Worm (Caenorhabditis elegans): ENCODE measurements around the gene taf-3.

DNA sequence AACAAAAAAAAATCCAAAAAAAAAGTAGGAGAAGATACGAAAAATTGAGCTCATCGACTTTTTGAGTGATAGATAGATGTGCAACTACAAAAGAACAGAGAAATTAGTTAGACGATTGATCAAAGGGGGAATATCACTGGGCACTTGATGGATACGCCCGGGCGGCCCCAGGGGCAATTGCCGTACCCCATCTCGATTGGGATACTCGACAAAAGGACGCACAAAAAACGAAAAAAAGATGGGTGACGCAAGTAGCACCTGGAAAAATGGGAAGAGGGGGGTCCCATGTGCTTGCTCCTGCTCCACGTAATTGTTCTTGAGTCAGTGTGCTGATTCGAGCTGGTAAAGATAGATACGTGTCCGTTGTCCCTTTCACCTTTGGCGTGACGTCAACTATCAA lies 28.8 kb downstream of the taf-3 start:
- TF ChIP-seq hlh-6 (tag; optimal IDR thresholded peaks at IDR 0.05): no peak
- TF ChIP-seq pag-3 (tag; optimal IDR thresholded peaks at IDR 0.05; ENCODE audit: borderline replicate concordance): no peak
- no peak for TF ChIP-seq elt-4 (tag; optimal IDR thresholded peaks at IDR 0.05)

All from whole organism, late embryonic.